Worm (Caenorhabditis elegans) whole organism, mixed stage, embryonic: ENCODE measurements around the gene pals-32.

Source experiments
- bed-3 ChIP-seq: fragments of 200-800 bp; sonication (Bioruptor generic); optimal IDR thresholded peaks from 3 replicates; lab custom pipeline; 2018; ENCODE audit warnings: mild to moderate bottlenecking, missing genetic modification characterization, moderate library complexity, missing compliant biosample characterization
- flh-1 ChIP-seq: fragments of 200-800 bp; sonication (Bioruptor generic); optimal IDR thresholded peaks from 2 replicates; lab custom pipeline; 2018; ENCODE audit warnings: mild to moderate bottlenecking, missing genetic modification characterization, moderate library complexity, missing compliant biosample characterization
- ham-2 ChIP-seq: fragments of 200-800 bp; sonication (Bioruptor generic); optimal IDR thresholded peaks from 2 replicates; lab custom pipeline; 2018; ENCODE audit warnings: mild to moderate bottlenecking, missing genetic modification characterization, missing compliant biosample characterization
- hlh-1 ChIP-seq: fragments of 150-350 bp; optimal IDR thresholded peaks from 2 replicates; lab custom pipeline; 2014; ENCODE audit warnings: missing biosample characterization, missing genetic modification reagents, missing genetic modification characterization
- lin-13 ChIP-seq: fragments of 150-350 bp; optimal IDR thresholded peaks from 2 replicates; lab custom pipeline; 2014; ENCODE audit warnings: missing biosample characterization, missing genetic modification characterization
- mab-5 ChIP-seq: fragments of 150-350 bp; optimal IDR thresholded peaks from 2 replicates; lab custom pipeline; 2014; ENCODE audit warnings: missing biosample characterization, missing genetic modification characterization
- mep-1 ChIP-seq: fragments of 150-350 bp; optimal IDR thresholded peaks from 2 replicates; lab custom pipeline; 2017; ENCODE audit warnings: missing biosample characterization, missing genetic modification reagents, missing genetic modification characterization, inconsistent platforms
- nhr-28 ChIP-seq: fragments of 150-350 bp; optimal IDR thresholded peaks from 2 replicates; lab custom pipeline; 2014; ENCODE audit warnings: missing biosample characterization, missing genetic modification characterization
- unc-120 ChIP-seq: sonication (generic microtip); optimal IDR thresholded peaks from 2 replicates; lab custom pipeline; 2017; ENCODE audit warnings: missing genetic modification characterization, missing compliant biosample characterization; ENCODE audit not compliant: poor library complexity, severe bottlenecking
- unc-39 ChIP-seq: fragments of 150-350 bp; optimal IDR thresholded peaks from 2 replicates; lab custom pipeline; 2014; ENCODE audit warnings: missing biosample characterization, missing genetic modification characterization
- unc-62 ChIP-seq: fragments of 150-350 bp; optimal IDR thresholded peaks from 2 replicates; lab custom pipeline; 2014; ENCODE audit warnings: missing biosample characterization, missing genetic modification reagents, missing genetic modification characterization
- zip-8 ChIP-seq: fragments of 150-350 bp; optimal IDR thresholded peaks from 2 replicates; lab custom pipeline; 2014; ENCODE audit warnings: missing biosample characterization, missing genetic modification characterization
- ztf-11 ChIP-seq: fragments of 150-350 bp; optimal IDR thresholded peaks from 2 replicates; lab custom pipeline; 2014; ENCODE audit warnings: missing biosample characterization, missing genetic modification characterization

DNA sequence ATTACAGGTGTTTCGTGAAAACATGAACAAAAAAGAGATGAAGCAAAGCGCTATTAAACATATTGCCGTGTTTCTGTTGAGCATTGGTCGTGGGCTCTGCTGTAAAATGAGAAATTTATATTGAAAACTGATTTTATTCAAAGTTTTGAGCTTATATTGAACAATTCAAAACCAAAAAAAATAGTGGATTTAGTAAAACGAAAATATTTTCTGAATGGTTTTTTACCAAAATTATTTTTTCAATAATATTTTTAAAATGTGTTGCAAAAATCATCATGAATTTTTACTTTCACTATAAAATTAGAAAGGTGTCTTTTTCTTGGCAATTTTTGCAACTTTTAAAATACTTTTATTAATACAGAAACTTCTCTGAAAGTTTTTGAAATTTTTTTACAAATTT is 6.8 kb downstream of the pals-32 start, which contains the start of gene C31B8.7:
- TF ChIP-seq unc-39 (tag; lab: Kevin White, UChicago), result no peak
- TF ChIP-seq flh-1 (GFP tag; lab: Kevin White, UChicago), result no peak
- no peak for TF ChIP-seq unc-62 (GFP tag; lab: Kevin White, UChicago)
- TF ChIP-seq zip-8 (tag; lab: Kevin White, UChicago), result no peak
- no peak for TF ChIP-seq hlh-1 (tag; lab: Kevin White, UChicago)
- no peak for TF ChIP-seq nhr-28
- TF ChIP-seq ztf-11 (tag; lab: Kevin White, UChicago), result no peak
- TF ChIP-seq mab-5 (tag; lab: Kevin White, UChicago), result no peak
- no peak for TF ChIP-seq mep-1 (tag; lab: Kevin White, UChicago)
- no peak for TF ChIP-seq bed-3
- TF ChIP-seq lin-13 (tag; lab: Kevin White, UChicago), result no peak
- TF ChIP-seq ham-2 (GFP tag; lab: Kevin White, UChicago), result no peak
- TF ChIP-seq unc-120 (tag; lab: Kevin White, UChicago), result no peak
